Fruit fly (Drosophila melanogaster): ENCODE results near the gene kst.

dm6 chr3L:3350572-3351343, 14.1 kb downstream of the kst start:
- no peak for TF ChIP-seq Clk (GFP tag; optimal IDR thresholded peaks at IDR 0.05)
- TF ChIP-seq pad (GFP tag; optimal IDR thresholded peaks at IDR 0.05): no peak
- TF ChIP-seq CG1620 (GFP tag; optimal IDR thresholded peaks at IDR 0.05): no peak
- no peak for TF ChIP-seq CG14711 (tag; optimal IDR thresholded peaks at IDR 0.05)
- TF ChIP-seq CG33017 (tag; optimal IDR thresholded peaks at IDR 0.05): no peak
- no peak for TF ChIP-seq cnc (optimal IDR thresholded peaks at IDR 0.05)
- TF ChIP-seq Mnt (GFP tag; optimal IDR thresholded peaks at IDR 0.05): no peak

All from whole organism, adult.